Fruit fly (Drosophila melanogaster) whole organism, embryonic: ENCODE measurements around the gene CG42553.

Experiments used
- Asciz ChIP-seq: fragments of 200-800 bp; sonication (Bioruptor generic); optimal IDR thresholded peaks from 2 replicates; lab custom pipeline; 2017; ENCODE audit warnings: missing biosample characterization, mild to moderate bottlenecking, missing genetic modification characterization, missing genetic modification reagents
- B-H1 ChIP-seq: fragments of 200-800 bp; sonication (Bioruptor generic); IDR thresholded peaks from 3 replicates; pipeline ENCODE4 v1.3.6; 2022; ENCODE audit warnings: missing biosample characterization, missing genetic modification characterization
- CG10267 ChIP-seq: fragments of 200-800 bp; sonication (Bioruptor generic); optimal IDR thresholded peaks from 2 replicates; lab custom pipeline; 2018; ENCODE audit warnings: missing biosample characterization, mild to moderate bottlenecking, missing genetic modification characterization, moderate library complexity
- CG10321 ChIP-seq: fragments of 200-800 bp; sonication (Bioruptor generic); IDR thresholded peaks from 2 replicates; pipeline ENCODE4 v1.3.6; 2022; ENCODE audit warnings: missing biosample characterization, missing genetic modification characterization
- CG10462 ChIP-seq: fragments of 200-800 bp; sonication (Bioruptor generic); optimal IDR thresholded peaks from 2 replicates; lab custom pipeline; 2016; ENCODE audit warnings: missing biosample characterization, missing genetic modification characterization
- CG10543 ChIP-seq: fragments of 200-800 bp; sonication (Bioruptor generic); optimal IDR thresholded peaks from 3 replicates; lab custom pipeline; 2017; ENCODE audit warnings: missing biosample characterization, mild to moderate bottlenecking, missing genetic modification characterization, moderate library complexity
- CG10979 ChIP-seq: fragments of 200-800 bp; sonication (Bioruptor generic); optimal IDR thresholded peaks from 2 replicates; lab custom pipeline; 2018; ENCODE audit warnings: missing biosample characterization, mild to moderate bottlenecking, missing genetic modification characterization, moderate library complexity
- CG12219 ChIP-seq: fragments of 200-800 bp; sonication (Bioruptor generic); optimal IDR thresholded peaks from 3 replicates; lab custom pipeline; 2018; ENCODE audit warnings: missing biosample characterization, mild to moderate bottlenecking, missing genetic modification characterization
- CG12769 ChIP-seq: fragments of 200-800 bp; sonication (Bioruptor generic); optimal IDR thresholded peaks from 2 replicates; lab custom pipeline; 2019; ENCODE audit warnings: missing biosample characterization, mild to moderate bottlenecking, missing genetic modification characterization, moderate library complexity
- CG12942 ChIP-seq: fragments of 200-800 bp; sonication (Bioruptor generic); optimal IDR thresholded peaks from 3 replicates; lab custom pipeline; 2016; ENCODE audit warnings: missing biosample characterization, missing genetic modification characterization
- CG13123 ChIP-seq: fragments of 200-800 bp; sonication (Bioruptor generic); optimal IDR thresholded peaks from 2 replicates; lab custom pipeline; 2016; ENCODE audit warnings: missing biosample characterization, missing genetic modification characterization
- CG13424 ChIP-seq: fragments of 200-800 bp; sonication (Bioruptor generic); optimal IDR thresholded peaks from 2 replicates; lab custom pipeline; 2019; ENCODE audit warnings: missing biosample characterization, mild to moderate bottlenecking, missing genetic modification characterization, moderate library complexity
- CG13624 ChIP-seq: fragments of 200-800 bp; sonication (Bioruptor generic); optimal IDR thresholded peaks from 2 replicates; lab custom pipeline; 2016; ENCODE audit warnings: missing biosample characterization, missing genetic modification characterization
- CG15479 ChIP-seq: fragments of 200-800 bp; sonication (Bioruptor generic); optimal IDR thresholded peaks from 3 replicates; lab custom pipeline; 2019; ENCODE audit warnings: missing biosample characterization, mild to moderate bottlenecking, missing genetic modification characterization, moderate library complexity
- CG17359 ChIP-seq: fragments of 200-800 bp; sonication (Bioruptor generic); optimal IDR thresholded peaks from 3 replicates; lab custom pipeline; 2018; ENCODE audit warnings: missing biosample characterization, mild to moderate bottlenecking, missing genetic modification characterization, moderate library complexity
- CG17912 ChIP-seq: fragments of 200-800 bp; sonication (Bioruptor generic); optimal IDR thresholded peaks from 2 replicates; lab custom pipeline; 2018; ENCODE audit warnings: missing biosample characterization, mild to moderate bottlenecking, missing genetic modification characterization
- CG18262 ChIP-seq: fragments of 200-800 bp; optimal IDR thresholded peaks from 3 replicates; lab custom pipeline; 2019; ENCODE audit warnings: missing biosample characterization, mild to moderate bottlenecking, missing genetic modification characterization, moderate library complexity
- CG2120 ChIP-seq: fragments of 200-800 bp; sonication (Bioruptor generic); optimal IDR thresholded peaks from 3 replicates; lab custom pipeline; 2016; ENCODE audit warnings: missing biosample characterization, missing genetic modification characterization
- CG32767 ChIP-seq: fragments of 200-800 bp; sonication (Bioruptor generic); IDR thresholded peaks from 2 replicates; pipeline ENCODE4 v1.3.6; 2022; ENCODE audit warnings: missing biosample characterization, missing genetic modification characterization
- CG6254 ChIP-seq: fragments of 200-800 bp; sonication (Bioruptor generic); optimal IDR thresholded peaks from 3 replicates; lab custom pipeline; 2017; ENCODE audit warnings: mild to moderate bottlenecking, missing biosample characterization, missing genetic modification reagents, missing genetic modification characterization
- CG9932 ChIP-seq: fragments of 200-800 bp; sonication (Bioruptor generic); IDR thresholded peaks from 2 replicates; pipeline ENCODE4 v1.3.6; 2022; ENCODE audit warnings: missing biosample characterization, missing genetic modification characterization
- CHES-1-like ChIP-seq: fragments of 200-800 bp; sonication (Bioruptor generic); optimal IDR thresholded peaks from 2 replicates; lab custom pipeline; 2016; ENCODE audit warnings: missing biosample characterization, missing genetic modification characterization
- Fer1 ChIP-seq: fragments of 200-800 bp; sonication (Bioruptor generic); optimal IDR thresholded peaks from 2 replicates; lab custom pipeline; 2017; ENCODE audit warnings: missing biosample characterization, mild to moderate bottlenecking, missing genetic modification characterization
- Fer2 ChIP-seq: fragments of 200-800 bp; sonication (Bioruptor generic); optimal IDR thresholded peaks from 2 replicates; lab custom pipeline; 2018; ENCODE audit warnings: missing biosample characterization, mild to moderate bottlenecking, missing genetic modification characterization, moderate library complexity
- HHEX ChIP-seq: fragments of 200-800 bp; sonication (Bioruptor generic); optimal IDR thresholded peaks from 3 replicates; lab custom pipeline; 2017; ENCODE audit warnings: missing biosample characterization, mild to moderate bottlenecking, missing genetic modification characterization, missing genetic modification reagents
- HLH4C ChIP-seq: fragments of 200-800 bp; sonication (Bioruptor generic); IDR thresholded peaks from 3 replicates; pipeline ENCODE4 v1.3.6; 2022; ENCODE audit warnings: missing biosample characterization, missing genetic modification characterization; ENCODE audit not compliant: partially characterized antibody
- Meics ChIP-seq: fragments of 200-800 bp; sonication (Bioruptor generic); optimal IDR thresholded peaks from 2 replicates; lab custom pipeline; 2017; ENCODE audit warnings: missing biosample characterization, mild to moderate bottlenecking, missing genetic modification characterization
- NFAT ChIP-seq: fragments of 200-800 bp; sonication (Bioruptor generic); IDR thresholded peaks from 2 replicates; pipeline ENCODE4 v1.3.6; 2022; ENCODE audit warnings: missing biosample characterization, missing genetic modification characterization
- Ptx1 ChIP-seq: fragments of 200-800 bp; sonication (Bioruptor generic); IDR thresholded peaks from 2 replicates; pipeline ENCODE4 v1.3.6; 2022; ENCODE audit warnings: missing biosample characterization, missing genetic modification characterization
- Rx ChIP-seq: fragments of 200-800 bp; sonication (Bioruptor generic); IDR thresholded peaks from 2 replicates; pipeline ENCODE4 v1.3.6; 2022; ENCODE audit warnings: missing biosample characterization, missing genetic modification characterization
- Side ChIP-seq: fragments of 200-800 bp; sonication (Bioruptor generic); optimal IDR thresholded peaks from 2 replicates; lab custom pipeline; 2016; ENCODE audit warnings: missing biosample characterization, missing genetic modification characterization
- Six4 ChIP-seq: fragments of 200-800 bp; sonication (Bioruptor generic); optimal IDR thresholded peaks from 2 replicates; lab custom pipeline; 2016; ENCODE audit warnings: missing biosample characterization, missing genetic modification characterization
- Trl ChIP-seq, 3 experiments: fragments of >200 bp in 2 of 3; fragments of 200-800 bp in 1 of 3; sonication (Bioruptor generic) in 1 of 3; optimal IDR thresholded peaks; 2 replicates in 1 of 3; 3 replicates in 2 of 3; lab custom pipeline; 2016 to 2017; ENCODE audit warnings: missing biosample characterization in 1 of 3, missing genetic modification characterization in 1 of 3
- YL-1 ChIP-seq: fragments of 200-800 bp; sonication (Bioruptor generic); optimal IDR thresholded peaks from 3 replicates; lab custom pipeline; 2017; ENCODE audit warnings: missing biosample characterization, mild to moderate bottlenecking, missing genetic modification characterization
- ac ChIP-seq: fragments of 200-800 bp; sonication (Bioruptor generic); optimal IDR thresholded peaks from 3 replicates; lab custom pipeline; 2017; ENCODE audit warnings: missing biosample characterization, mild to moderate bottlenecking, missing genetic modification characterization
- bigmax ChIP-seq: fragments of 200-800 bp; sonication (Bioruptor generic); optimal IDR thresholded peaks from 2 replicates; lab custom pipeline; 2018; ENCODE audit warnings: missing biosample characterization, mild to moderate bottlenecking, missing genetic modification characterization
- bsh ChIP-seq, 2 experiments: fragments of 200-800 bp; sonication (Bioruptor generic); optimal IDR thresholded peaks; 2 replicates each; lab custom pipeline; 2017 to 2018; ENCODE audit warnings: mild to moderate bottlenecking in 2 of 2, missing biosample characterization in 2 of 2, missing genetic modification characterization in 2 of 2, moderate library complexity in 1 of 2
- cato ChIP-seq: fragments of 200-800 bp; sonication (Bioruptor generic); optimal IDR thresholded peaks from 2 replicates; lab custom pipeline; 2016; ENCODE audit warnings: missing biosample characterization, missing genetic modification characterization, borderline replicate concordance
- corto ChIP-seq: fragments of 200-800 bp; sonication (Bioruptor generic); optimal IDR thresholded peaks from 2 replicates; lab custom pipeline; 2016; ENCODE audit warnings: missing biosample characterization, mild to moderate bottlenecking, missing genetic modification characterization, moderate library complexity
- dati ChIP-seq: fragments of 200-800 bp; sonication (Bioruptor generic); IDR thresholded peaks from 2 replicates; pipeline ENCODE4 v1.3.6; 2022; ENCODE audit warnings: missing biosample characterization, missing genetic modification characterization
- dmrt11E ChIP-seq: fragments of 200-800 bp; sonication (Bioruptor generic); optimal IDR thresholded peaks from 3 replicates; lab custom pipeline; 2018; ENCODE audit warnings: missing biosample characterization, mild to moderate bottlenecking, missing genetic modification characterization, moderate library complexity
- fd102C ChIP-seq: fragments of 200-800 bp; sonication (Bioruptor generic); optimal IDR thresholded peaks from 2 replicates; lab custom pipeline; 2018; ENCODE audit warnings: missing biosample characterization, mild to moderate bottlenecking, missing genetic modification characterization, moderate library complexity
- jing ChIP-seq: fragments of 200-800 bp; sonication (Bioruptor generic); optimal IDR thresholded peaks from 2 replicates; lab custom pipeline; 2018; ENCODE audit warnings: missing biosample characterization, mild to moderate bottlenecking, missing genetic modification characterization
- mirr ChIP-seq: fragments of 200-800 bp; sonication (Bioruptor generic); optimal IDR thresholded peaks from 3 replicates; lab custom pipeline; 2018; ENCODE audit warnings: missing biosample characterization, mild to moderate bottlenecking, missing genetic modification characterization
- nau ChIP-seq: fragments of 200-800 bp; sonication (Bioruptor generic); optimal IDR thresholded peaks from 3 replicates; lab custom pipeline; 2017; ENCODE audit warnings: missing biosample characterization, mild to moderate bottlenecking, missing genetic modification characterization, missing genetic modification reagents
- pum ChIP-seq: fragments of 200-800 bp; sonication (Bioruptor generic); optimal IDR thresholded peaks from 2 replicates; lab custom pipeline; 2016; ENCODE audit warnings: missing biosample characterization, missing genetic modification characterization
- sima ChIP-seq: fragments of 200-800 bp; sonication (Bioruptor generic); optimal IDR thresholded peaks from 2 replicates; lab custom pipeline; 2016; ENCODE audit warnings: missing biosample characterization, missing genetic modification characterization
- sisA ChIP-seq: fragments of 200-800 bp; sonication (Bioruptor generic); IDR thresholded peaks from 2 replicates; pipeline ENCODE4 v1.3.6; 2022; ENCODE audit warnings: missing biosample characterization, missing genetic modification characterization
- trh ChIP-seq: fragments of 200-800 bp; sonication (Bioruptor generic); optimal IDR thresholded peaks from 2 replicates; lab custom pipeline; 2016; ENCODE audit warnings: missing biosample characterization, missing genetic modification characterization
- wdn ChIP-seq: fragments of 200-800 bp; sonication (Bioruptor generic); IDR thresholded peaks from 2 replicates; pipeline ENCODE4 v1.3.6; 2022; ENCODE audit warnings: missing biosample characterization, missing genetic modification characterization

CG42553 gene

dm6 chr3L:821951-822350, 11.9 kb upstream of the CG42553 start (continued):
- no peak for TF ChIP-seq CG10543 (GFP tag; lab: Kevin White, UChicago)
- TF ChIP-seq CG6254 (GFP tag; lab: Kevin White, UChicago) = peak; percentile 77
- TF ChIP-seq CG18262 = peak; percentile 86
- TF ChIP-seq Asciz = peak; percentile 71
- TF ChIP-seq corto (GFP tag; lab: Kevin White, UChicago) = no peak
- TF ChIP-seq CHES-1-like (GFP tag; lab: Kevin White, UChicago) = no peak
- TF ChIP-seq B-H1 (GFP tag; lab: Robert Waterston, UW) = peak; percentile 10; the same call in 1 of the 3 replicates
- peak; percentile 36 for TF ChIP-seq jing (GFP tag; lab: Kevin White, UChicago)
- TF ChIP-seq CG32767 (GFP tag; lab: Robert Waterston, UW) = peak; percentile 68
- TF ChIP-seq CG10267 = peak; percentile 59
- no peak for TF ChIP-seq mirr (GFP tag; lab: Kevin White, UChicago)
- TF ChIP-seq CG15479 (GFP tag; lab: Kevin White, UChicago) = no peak
- TF ChIP-seq Ptx1 = peak; percentile 77
- peak; percentile 79 for TF ChIP-seq Fer1 (GFP tag; lab: Kevin White, UChicago)
- no peak for TF ChIP-seq CG10462
- TF ChIP-seq CG10979 = peak; percentile 87
- peak; percentile 64 for TF ChIP-seq Meics
- TF ChIP-seq trh (GFP tag; lab: Kevin White, UChicago) = no peak
- no peak for TF ChIP-seq fd102C (GFP tag; lab: Kevin White, UChicago)
- peak; percentile 57 for TF ChIP-seq CG13424 (tag; lab: Kevin White, UChicago)
- no peak for TF ChIP-seq dati (GFP tag; lab: Robert Waterston, UW)
- TF ChIP-seq Six4 = peak; percentile 77
- TF ChIP-seq CG17359 (tag; lab: Kevin White, UChicago) = peak; percentile 86
- no peak for TF ChIP-seq Trl (optimal IDR thresholded peaks at IDR 0.05; lab: Kevin White, UChicago)
- TF ChIP-seq Trl (GFP tag; optimal IDR thresholded peaks at IDR 0.05; lab: Kevin White, UChicago) = no peak
- TF ChIP-seq sima (GFP tag; lab: Kevin White, UChicago) = no peak
- TF ChIP-seq CG9932 (GFP tag; lab: Robert Waterston, UW) = no peak
- TF ChIP-seq bigmax (GFP tag; lab: Kevin White, UChicago) = no peak
- TF ChIP-seq Rx = peak; percentile 68; the same call in 1 of the 2 replicates
- TF ChIP-seq ac (GFP tag; lab: Kevin White, UChicago) = no peak
- TF ChIP-seq HLH4C (GFP tag; lab: Robert Waterston, UW) = no peak
- TF ChIP-seq CG13624 = no peak
- TF ChIP-seq YL-1 = no peak
- TF ChIP-seq pum (GFP tag; lab: Kevin White, UChicago) = no peak
- TF ChIP-seq nau (GFP tag; lab: Kevin White, UChicago) = peak; percentile 76
- TF ChIP-seq CG2120 (GFP tag; lab: Kevin White, UChicago) = peak; percentile 41
- TF ChIP-seq NFAT (GFP tag; lab: Robert Waterston, UW) = no peak
- peak; percentile 36 for TF ChIP-seq Fer2 (tag; lab: Kevin White, UChicago)
- peak; percentile 22 to 78 for TF ChIP-seq bsh (GFP tag; optimal IDR thresholded peaks at IDR 0.05; lab: Kevin White, UChicago)
- TF ChIP-seq CG13123 (GFP tag; lab: Kevin White, UChicago) = peak; percentile 5
- TF ChIP-seq cato (GFP tag; lab: Kevin White, UChicago) = peak; percentile 21
- no peak for TF ChIP-seq Side (GFP tag; lab: Kevin White, UChicago)
- peak; percentile 75 for TF ChIP-seq CG12769 (tag; lab: Kevin White, UChicago)
- peak; percentile 43 for TF ChIP-seq CG12219 (GFP tag; lab: Kevin White, UChicago)
- peak; percentile 31 for TF ChIP-seq dmrt11E (tag; lab: Kevin White, UChicago)
- peak; percentile 28; the same call in 1 of the 2 replicates for TF ChIP-seq wdn (GFP tag; lab: Robert Waterston, UW)
- no peak for TF ChIP-seq CG17912
- TF ChIP-seq sisA = peak; percentile 75
- peak; percentile 76 for TF ChIP-seq HHEX (GFP tag; lab: Kevin White, UChicago)
- TF ChIP-seq CG10321 = 0 out of 2 replicates have a peak, but pooled peaks have one; percentile 16
- no peak for TF ChIP-seq CG12942 (GFP tag; lab: Kevin White, UChicago)
